Fruit fly (Drosophila melanogaster) whole organism, embryonic: ENCODE results near the gene CG33096.
A peak's percentile ranks its signal among the peaks of the same experiment; 100 is the strongest.

Experiments used
- BEAF-32 ChIP-seq: fragments of 200-800 bp; sonication (Bioruptor generic); optimal IDR thresholded peaks from 3 replicates; lab custom pipeline; 2017; ENCODE audit warnings: missing biosample characterization, missing genetic modification characterization, mild to moderate bottlenecking, moderate library complexity, missing genetic modification reagents
- Bgb ChIP-seq: fragments of 200-800 bp; sonication (Bioruptor generic); IDR thresholded peaks from 2 replicates; pipeline ENCODE4 v1.3.6; 2022; ENCODE audit warnings: missing biosample characterization, missing genetic modification characterization; ENCODE audit not compliant: partially characterized antibody
- CG10209 ChIP-seq: fragments of 200-800 bp; sonication (Bioruptor generic); optimal IDR thresholded peaks from 3 replicates; lab custom pipeline; 2017; ENCODE audit warnings: missing biosample characterization, mild to moderate bottlenecking, missing genetic modification characterization, missing genetic modification reagents
- CG1024 ChIP-seq: fragments of 200-800 bp; sonication (Bioruptor generic); IDR thresholded peaks from 2 replicates; pipeline ENCODE4 v1.3.6; 2022; ENCODE audit warnings: missing biosample characterization, missing genetic modification characterization
- CG11560 ChIP-seq: fragments of 200-800 bp; sonication (Bioruptor generic); IDR thresholded peaks from 3 replicates; pipeline ENCODE4 v1.3.6; 2022; ENCODE audit warnings: missing biosample characterization, missing genetic modification characterization
- CG11695 ChIP-seq: fragments of 200-800 bp; sonication (Bioruptor generic); IDR thresholded peaks from 3 replicates; pipeline ENCODE4 v1.3.6; 2022; ENCODE audit warnings: missing biosample characterization, missing genetic modification characterization
- CG1529 ChIP-seq: fragments of 200-800 bp; sonication (Bioruptor generic); optimal IDR thresholded peaks from 3 replicates; lab custom pipeline; 2018; ENCODE audit warnings: missing biosample characterization, missing genetic modification characterization
- CG16815 ChIP-seq: fragments of 200-800 bp; sonication (Bioruptor generic); optimal IDR thresholded peaks from 3 replicates; lab custom pipeline; 2017; ENCODE audit warnings: missing biosample characterization, mild to moderate bottlenecking, missing genetic modification characterization
- CG18764 ChIP-seq: fragments of 200-800 bp; sonication (Bioruptor generic); optimal IDR thresholded peaks from 3 replicates; lab custom pipeline; 2016; ENCODE audit warnings: missing biosample characterization, missing genetic modification characterization
- CG2199 ChIP-seq: fragments of 200-800 bp; sonication (Bioruptor generic); IDR thresholded peaks from 3 replicates; pipeline ENCODE4 v1.3.6; 2022; ENCODE audit warnings: missing biosample characterization, missing genetic modification characterization
- CG30020 ChIP-seq: fragments of 200-800 bp; optimal IDR thresholded peaks from 2 replicates; lab custom pipeline; 2019; ENCODE audit warnings: missing biosample characterization, mild to moderate bottlenecking, missing genetic modification characterization, moderate library complexity
- CG3847 ChIP-seq: fragments of 200-800 bp; sonication (Bioruptor generic); IDR thresholded peaks from 2 replicates; pipeline ENCODE4 v1.3.6; 2022; ENCODE audit warnings: missing biosample characterization, missing genetic modification characterization
- CG42726 ChIP-seq: fragments of 200-800 bp; sonication (Bioruptor generic); IDR thresholded peaks from 2 replicates; pipeline ENCODE4 v1.3.6; 2022; ENCODE audit warnings: missing biosample characterization, missing genetic modification characterization; ENCODE audit not compliant: partially characterized antibody
- CG6791 ChIP-seq: fragments of 200-800 bp; sonication (Bioruptor generic); IDR thresholded peaks from 3 replicates; pipeline ENCODE4 v1.3.6; 2022; ENCODE audit warnings: missing biosample characterization, missing genetic modification characterization; ENCODE audit not compliant: partially characterized antibody
- CG7839 ChIP-seq: fragments of 200-800 bp; sonication (Bioruptor generic); optimal IDR thresholded peaks from 3 replicates; lab custom pipeline; 2018; ENCODE audit warnings: missing biosample characterization, mild to moderate bottlenecking, missing genetic modification characterization, moderate library complexity
- CG9609 ChIP-seq: fragments of 200-800 bp; sonication (Bioruptor generic); optimal IDR thresholded peaks from 3 replicates; lab custom pipeline; 2016; ENCODE audit warnings: missing biosample characterization, missing genetic modification characterization
- CG9817 ChIP-seq: fragments of 200-800 bp; sonication (Bioruptor generic); optimal IDR thresholded peaks from 2 replicates; lab custom pipeline; 2018; ENCODE audit warnings: missing biosample characterization, mild to moderate bottlenecking, missing genetic modification characterization, moderate library complexity
- Camta ChIP-seq: fragments of 200-800 bp; sonication (Bioruptor generic); optimal IDR thresholded peaks from 2 replicates; lab custom pipeline; 2016; ENCODE audit warnings: missing biosample characterization, missing genetic modification characterization
- D19A ChIP-seq: fragments of 200-800 bp; optimal IDR thresholded peaks from 3 replicates; lab custom pipeline; 2019; ENCODE audit warnings: missing biosample characterization, mild to moderate bottlenecking, missing genetic modification characterization, moderate library complexity
- Dip3 ChIP-seq: fragments of 200-800 bp; sonication (Bioruptor generic); optimal IDR thresholded peaks from 3 replicates; lab custom pipeline; 2016; ENCODE audit warnings: missing biosample characterization, missing genetic modification characterization
- H2.0 ChIP-seq: fragments of 200-800 bp; sonication (Bioruptor generic); IDR thresholded peaks from 2 replicates; pipeline ENCODE4 v1.3.6; 2022; ENCODE audit warnings: missing biosample characterization, missing genetic modification characterization
- HLH3B ChIP-seq: fragments of 200-800 bp; sonication (Bioruptor generic); IDR thresholded peaks from 2 replicates; pipeline ENCODE4 v1.3.6; 2022; ENCODE audit warnings: missing biosample characterization, missing genetic modification characterization
- Hand ChIP-seq: fragments of 200-800 bp; sonication (Bioruptor generic); optimal IDR thresholded peaks from 2 replicates; lab custom pipeline; 2017; ENCODE audit warnings: mild to moderate bottlenecking, missing biosample characterization, missing genetic modification reagents, missing genetic modification characterization
- MTF-1 ChIP-seq: fragments of 200-800 bp; sonication (Bioruptor generic); optimal IDR thresholded peaks from 2 replicates; lab custom pipeline; 2018; ENCODE audit warnings: missing biosample characterization, mild to moderate bottlenecking, missing genetic modification characterization, borderline replicate concordance
- Mrtf ChIP-seq: fragments of 200-800 bp; sonication (Bioruptor generic); IDR thresholded peaks from 3 replicates; pipeline ENCODE4 v1.3.6; 2022; ENCODE audit warnings: missing biosample characterization, missing genetic modification characterization
- NC2α ChIP-seq: fragments of 200-800 bp; sonication (Bioruptor generic); optimal IDR thresholded peaks from 2 replicates; lab custom pipeline; 2016; ENCODE audit warnings: missing biosample characterization, missing genetic modification characterization
- Rfx ChIP-seq: fragments of 200-800 bp; sonication (Bioruptor generic); IDR thresholded peaks from 2 replicates; pipeline ENCODE4 v1.3.6; 2022; ENCODE audit warnings: missing biosample characterization, missing genetic modification characterization
- Sox100B ChIP-seq: fragments of 200-800 bp; sonication (Bioruptor generic); optimal IDR thresholded peaks from 3 replicates; lab custom pipeline; 2018; ENCODE audit warnings: missing biosample characterization, mild to moderate bottlenecking, missing genetic modification characterization
- Sry-β ChIP-seq: fragments of 200-800 bp; sonication (Bioruptor generic); optimal IDR thresholded peaks from 2 replicates; lab custom pipeline; 2018; ENCODE audit warnings: missing biosample characterization, mild to moderate bottlenecking, missing genetic modification characterization, moderate library complexity
- Trl ChIP-seq, 3 experiments: fragments of >200 bp in 2 of 3; fragments of 200-800 bp in 1 of 3; sonication (Bioruptor generic) in 1 of 3; optimal IDR thresholded peaks; 2 replicates in 1 of 3; 3 replicates in 2 of 3; lab custom pipeline; 2016 to 2017; ENCODE audit warnings: missing biosample characterization in 1 of 3, missing genetic modification characterization in 1 of 3
- abd-A ChIP-seq: fragments of 200-800 bp; sonication (Bioruptor generic); optimal IDR thresholded peaks from 3 replicates; lab custom pipeline; 2019; ENCODE audit warnings: missing biosample characterization, mild to moderate bottlenecking, missing genetic modification characterization, moderate library complexity
- al ChIP-seq: fragments of 200-800 bp; sonication (Bioruptor generic); IDR thresholded peaks from 2 replicates; pipeline ENCODE4 v1.3.6; 2022; ENCODE audit warnings: missing biosample characterization, missing genetic modification characterization
- bbx ChIP-seq: fragments of 200-800 bp; sonication (Bioruptor generic); IDR thresholded peaks from 2 replicates; pipeline ENCODE4 v1.3.6; 2022; ENCODE audit warnings: missing biosample characterization, missing genetic modification characterization; ENCODE audit not compliant: partially characterized antibody
- caup ChIP-seq: fragments of 200-800 bp; sonication (Bioruptor generic); optimal IDR thresholded peaks from 3 replicates; lab custom pipeline; 2017; ENCODE audit warnings: missing biosample characterization, mild to moderate bottlenecking, missing genetic modification characterization, moderate library complexity; ENCODE audit not compliant: severe bottlenecking
- chn ChIP-seq: fragments of 200-800 bp; sonication (Bioruptor generic); optimal IDR thresholded peaks from 2 replicates; lab custom pipeline; 2016; ENCODE audit warnings: missing biosample characterization, missing genetic modification characterization
- crp ChIP-seq, 2 experiments: fragments of 200-800 bp; sonication (Bioruptor generic); optimal IDR thresholded peaks; 2 replicates in 1 of 2; 3 replicates in 1 of 2; lab custom pipeline; 2017; ENCODE audit warnings: missing biosample characterization in 2 of 2, missing genetic modification characterization in 2 of 2, mild to moderate bottlenecking in 1 of 2, moderate library complexity in 1 of 2
- esg ChIP-seq: fragments of 200-800 bp; sonication (Bioruptor generic); conservative IDR thresholded peaks from 2 replicates; pipeline ENCODE4 v1.3.6; 2022; ENCODE audit warnings: missing biosample characterization, missing genetic modification characterization
- gcm ChIP-seq: fragments of 200-800 bp; sonication (Bioruptor generic); optimal IDR thresholded peaks from 2 replicates; lab custom pipeline; 2019; ENCODE audit warnings: missing biosample characterization, mild to moderate bottlenecking, missing genetic modification characterization, moderate library complexity
- h ChIP-seq: fragments of >200 bp; optimal IDR thresholded peaks from 2 replicates; lab custom pipeline; 2017
- her ChIP-seq: fragments of 200-800 bp; sonication (Bioruptor generic); optimal IDR thresholded peaks from 2 replicates; lab custom pipeline; 2016; ENCODE audit warnings: missing biosample characterization, missing genetic modification characterization
- ind ChIP-seq: fragments of 200-800 bp; sonication (Bioruptor generic); optimal IDR thresholded peaks from 3 replicates; lab custom pipeline; 2016; ENCODE audit warnings: missing biosample characterization, missing genetic modification characterization
- lola ChIP-seq, 3 experiments: fragments of >200 bp in 2 of 3; fragments of 200-800 bp in 1 of 3; sonication (Bioruptor generic) in 1 of 3; optimal IDR thresholded peaks; 2 replicates each; lab custom pipeline; 2017 to 2019; ENCODE audit warnings: missing biosample characterization in 3 of 3, missing genetic modification characterization in 3 of 3, mild to moderate bottlenecking in 1 of 3, moderate library complexity in 1 of 3
- mam ChIP-seq: fragments of 200-800 bp; sonication (Bioruptor generic); optimal IDR thresholded peaks from 3 replicates; lab custom pipeline; 2016; ENCODE audit warnings: missing biosample characterization, missing genetic modification characterization
- sens ChIP-seq: fragments of 200-800 bp; sonication (Bioruptor generic); peaks from one replicate; lab custom pipeline; 2016; ENCODE audit warnings: missing biosample characterization, missing genetic modification characterization
- sna ChIP-seq: fragments of 200-800 bp; sonication (Bioruptor generic); IDR thresholded peaks from 2 replicates; pipeline ENCODE4 v1.3.6; 2022; ENCODE audit warnings: missing biosample characterization, missing genetic modification characterization; ENCODE audit not compliant: partially characterized antibody
- stc ChIP-seq: fragments of 200-800 bp; sonication (Bioruptor generic); IDR thresholded peaks from 2 replicates; pipeline ENCODE4 v1.3.6; 2022; ENCODE audit warnings: missing biosample characterization, missing genetic modification characterization
- unpg ChIP-seq: fragments of 200-800 bp; sonication (Bioruptor generic); optimal IDR thresholded peaks from 3 replicates; lab custom pipeline; 2018; ENCODE audit warnings: missing biosample characterization, mild to moderate bottlenecking, missing genetic modification characterization, moderate library complexity
- wor ChIP-seq: fragments of 200-800 bp; sonication (Bioruptor generic); IDR thresholded peaks from 2 replicates; pipeline ENCODE4 v1.3.6; 2022; ENCODE audit warnings: missing biosample characterization, missing genetic modification characterization
- zen2 ChIP-seq: fragments of 200-800 bp; sonication (Bioruptor generic); IDR thresholded peaks from 3 replicates; pipeline ENCODE4 v1.3.6; 2022; ENCODE audit warnings: missing biosample characterization, missing genetic modification characterization; ENCODE audit not compliant: partially characterized antibody

CG33096 gene

dm6 chr3R:25122736-25123211 is 25.3 kb downstream of the CG33096 start, which contains the start of the genes CG31510 and TTLL5 (continued):
- no peak for TF ChIP-seq abd-A (tag; lab: Kevin White, UChicago)
- peak; percentile 13; the same call in 1 of the 2 replicates for TF ChIP-seq H2.0
- TF ChIP-seq unpg (GFP tag; lab: Kevin White, UChicago), result no peak
- peak; percentile 17; the same call in 1 of the 2 replicates for TF ChIP-seq CG3847 (GFP tag; lab: Robert Waterston, UW)
- TF ChIP-seq D19A, result no peak
- TF ChIP-seq wor (GFP tag; lab: Robert Waterston, UW), result no peak
- 0 out of 2 replicates have a peak, but pooled peaks have one; percentile 11 for TF ChIP-seq HLH3B
- TF ChIP-seq caup (GFP tag; lab: Kevin White, UChicago), result no peak
- peak; percentile 61 for TF ChIP-seq sna
- no peak for TF ChIP-seq CG2199 (GFP tag; lab: Robert Waterston, UW)
- TF ChIP-seq Mrtf (GFP tag; lab: Robert Waterston, UW), result no peak
- TF ChIP-seq h, result no peak
- no peak for TF ChIP-seq Camta
- TF ChIP-seq chn, result no peak
- no peak for TF ChIP-seq CG9609 (GFP tag; lab: Kevin White, UChicago)
- no peak for TF ChIP-seq CG10209 (GFP tag; lab: Kevin White, UChicago)
- TF ChIP-seq CG16815 (GFP tag; lab: Kevin White, UChicago), result no peak
- no peak for TF ChIP-seq CG1529
- peak; percentile 69 for TF ChIP-seq CG30020
- no peak for TF ChIP-seq crp (GFP tag; optimal IDR thresholded peaks at IDR 0.05; lab: Kevin White, UChicago)
- TF ChIP-seq Hand (GFP tag; lab: Kevin White, UChicago), result no peak
- peak; percentile 11 for TF ChIP-seq her
- TF ChIP-seq CG7839, result no peak
- 0 out of 2 replicates have a peak, but pooled peaks have one; percentile 31 for TF ChIP-seq stc
- 0 out of 3 replicates have a peak, but pooled peaks have one; percentile 30 for TF ChIP-seq CG11560 (tag; lab: Robert Waterston, UW)
- peak; percentile 84 for TF ChIP-seq CG6791 (GFP tag; lab: Robert Waterston, UW)
- TF ChIP-seq bbx (GFP tag; lab: Robert Waterston, UW), result peak; percentile 60
- no peak for TF ChIP-seq Sry-β (GFP tag; lab: Kevin White, UChicago)
- TF ChIP-seq lola (GFP tag; optimal IDR thresholded peaks at IDR 0.05; lab: Kevin White, UChicago), result peak in 1 of 3 experiments; percentile 18
- TF ChIP-seq CG11695 (GFP tag; lab: Robert Waterston, UW), result peak; percentile 26; the same call in 1 of the 3 replicates
- peak; percentile 48; the same call in 1 of the 2 replicates for TF ChIP-seq CG42726 (GFP tag; lab: Robert Waterston, UW)
- TF ChIP-seq mam (GFP tag; lab: Kevin White, UChicago), result peak; percentile 27
- TF ChIP-seq zen2 (GFP tag; lab: Robert Waterston, UW), result no peak
- no peak for TF ChIP-seq NC2α (GFP tag; lab: Kevin White, UChicago)
- peak; percentile 67 for TF ChIP-seq sens
- no peak; the same call in 1 of the 2 replicates for TF ChIP-seq CG1024 (GFP tag; lab: Robert Waterston, UW)
- peak; percentile 66 for TF ChIP-seq Bgb
- TF ChIP-seq Rfx (GFP tag; lab: Robert Waterston, UW), result peak; percentile 40; the same call in 1 of the 2 replicates
- peak; percentile 42 for TF ChIP-seq Sox100B (GFP tag; lab: Kevin White, UChicago)
- TF ChIP-seq ind (GFP tag; lab: Kevin White, UChicago), result no peak
- TF ChIP-seq al (GFP tag; lab: Robert Waterston, UW), result peak; percentile 28; the same call in 1 of the 2 replicates
- peak; percentile 69 for TF ChIP-seq BEAF-32 (GFP tag; lab: Kevin White, UChicago)
- TF ChIP-seq MTF-1, result no peak
- no peak for TF ChIP-seq CG18764 (GFP tag; lab: Kevin White, UChicago)
- no peak for TF ChIP-seq CG9817
- TF ChIP-seq gcm (GFP tag; lab: Kevin White, UChicago), result peak; percentile 13
- no peak for TF ChIP-seq esg (GFP tag; lab: Robert Waterston, UW)
- peak; percentile 12 for TF ChIP-seq Dip3 (GFP tag; lab: Kevin White, UChicago)
- no peak for TF ChIP-seq Trl (optimal IDR thresholded peaks at IDR 0.05; lab: Kevin White, UChicago)
- peak; percentile 14 for TF ChIP-seq Trl (GFP tag; optimal IDR thresholded peaks at IDR 0.05; lab: Kevin White, UChicago)
